Worm (Caenorhabditis elegans) whole organism, L4 larva: Measurements from ENCODE around the gene F10C1.9.

Experiments used
- R02D3.7 ChIP-seq: fragments of 150-350 bp; sonication (generic microtip); optimal IDR thresholded peaks from 3 replicates; lab custom pipeline; 2014; ENCODE audit warnings: missing biosample characterization, missing genetic modification characterization
- T26A8.4 ChIP-seq: fragments of 200-800 bp; sonication (Bioruptor generic); IDR thresholded peaks from 2 replicates; pipeline ENCODE4 v1.3.6; 2022; ENCODE audit warnings: missing genetic modification characterization, missing compliant biosample characterization
- aha-1 ChIP-seq: fragments of 150-350 bp; peaks from one replicate; lab custom pipeline; 2014; ENCODE audit warnings: missing biosample characterization, missing genetic modification characterization
- daf-16 ChIP-seq, 3 experiments: sonication (generic microtip); optimal IDR thresholded peaks; 2 replicates each; lab custom pipeline; 2016 to 2017; ENCODE audit warnings: missing genetic modification characterization in 3 of 3, missing genetic modification reagents in 3 of 3, mild to moderate bottlenecking in 2 of 3, missing compliant biosample characterization in 2 of 3, missing biosample characterization in 1 of 3, moderate library complexity in 1 of 3
- lin-1 ChIP-seq: fragments of 200-800 bp; sonication (Bioruptor generic); IDR thresholded peaks from 2 replicates; pipeline ENCODE4 v1.3.6; 2022; ENCODE audit warnings: missing genetic modification reagents, missing genetic modification characterization, missing compliant biosample characterization
- nhr-48 ChIP-seq: sonication (generic microtip); optimal IDR thresholded peaks from 2 replicates; lab custom pipeline; 2016; ENCODE audit warnings: mild to moderate bottlenecking, missing genetic modification characterization, missing compliant biosample characterization
- set-16 ChIP-seq: fragments of 200-800 bp; sonication (Bioruptor generic); IDR thresholded peaks from 2 replicates; pipeline ENCODE4 v1.3.6; 2022; ENCODE audit warnings: missing genetic modification reagents, missing genetic modification characterization, missing compliant biosample characterization

The F10C1.9 gene

ce11 chrII:5694798-5695197, 50.3 kb downstream of the F10C1.9 start, which contains the start of gene C25H3.14:
C25H3.14 (plus strand) TSS chrII:5695098.
- TF ChIP-seq daf-16 (GFP tag; optimal IDR thresholded peaks at IDR 0.05; lab: Kevin White, UChicago) (no peak), daf-16 (tag; optimal IDR thresholded peaks at IDR 0.05; lab: Kevin White, UChicago) (no peak), R02D3.7 (tag; lab: Kevin White, UChicago) (no peak), set-16 (no peak), T26A8.4 (GFP tag; lab: Robert Waterston, UW) (no peak), nhr-48 (tag; lab: Kevin White, UChicago) (no peak)

- TF ChIP-seq aha-1 (tag; lab: Kevin White, UChicago): peak; percentile 77
- no peak for TF ChIP-seq lin-1
These were observed 51.2 kb downstream of the F10C1.9 start, which contains the start of gene C25H3.3 for ce11 chrII:5693893-5694292. C25H3.3 (plus strand) TSS chrII:5694193.
